In the genomic region with DNA sequence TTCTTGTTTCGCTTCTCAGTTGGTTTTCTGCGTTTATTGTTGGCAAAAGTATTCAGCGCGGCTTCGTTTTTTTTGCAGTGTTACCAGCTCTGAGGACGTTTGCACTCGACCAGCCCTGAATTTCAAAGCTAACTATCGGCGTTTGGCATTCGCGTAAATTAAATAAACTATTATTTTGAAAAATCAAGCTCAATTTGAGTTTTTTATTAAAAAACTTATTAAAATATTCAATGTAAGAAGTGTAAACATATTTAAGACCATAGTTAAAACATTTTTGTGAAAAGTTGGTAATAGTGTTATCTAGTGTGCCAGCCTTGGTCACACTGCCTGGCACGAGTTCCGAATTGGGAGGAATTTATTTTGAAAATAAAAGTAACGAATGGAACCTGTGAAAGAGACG, we compare ENCODE assay signal across 4 fruit fly cellular contexts.
TF ChIP-seq lines count a peak whose summit lies in the region.

TSS of gene SmD2 (minus strand) at position 98 of the 400 bp plus-strand sequence.
TSS of gene CG18048 (plus strand) at position 298 of the 400 bp plus-strand sequence.

- peak; percentile 22 for TF ChIP-seq CTCF in whole organism, embryonic (GFP tag; optimal IDR thresholded peaks at IDR 0.05; lab: Kevin White, UChicago)

TF ChIP-seq in whole organism, adult, 20 proteins besides CTCF, POLR2A, EP300 and RAD21:
- TF ChIP-seq cnc (optimal IDR thresholded peaks at IDR 0.05; lab: Kevin White, UChicago) (no peak), CG7101 (tag; optimal IDR thresholded peaks at IDR 0.05; lab: Kevin White, UChicago) (no peak), Crg-1 (GFP tag; optimal IDR thresholded peaks at IDR 0.05; lab: Kevin White, UChicago) (no peak), ovo (GFP tag; optimal IDR thresholded peaks at IDR 0.05; lab: Kevin White, UChicago) (no peak), Clk (GFP tag; optimal IDR thresholded peaks at IDR 0.05; lab: Kevin White, UChicago) (no peak), cic (GFP tag; optimal IDR thresholded peaks at IDR 0.05; lab: Kevin White, UChicago) (no peak), CG14711 (tag; optimal IDR thresholded peaks at IDR 0.05; lab: Kevin White, UChicago) (peak; percentile 14), CG33017 (tag; optimal IDR thresholded peaks at IDR 0.05; lab: Kevin White, UChicago) (no peak), pad (GFP tag; optimal IDR thresholded peaks at IDR 0.05; lab: Kevin White, UChicago) (no peak), kay (GFP tag; lab: Kevin White, UChicago; ENCODE audit: borderline replicate concordance) (no peak), Hr96 (GFP tag; optimal IDR thresholded peaks at IDR 0.05; lab: Kevin White, UChicago) (peak; percentile 6), toe (GFP tag; optimal IDR thresholded peaks at IDR 0.05; lab: Kevin White, UChicago) (no peak), CG1620 (GFP tag; optimal IDR thresholded peaks at IDR 0.05; lab: Kevin White, UChicago) (peak; percentile 23), CG5204 (GFP tag; optimal IDR thresholded peaks at IDR 0.05; lab: Kevin White, UChicago) (peak; percentile 18), Mnt (GFP tag; optimal IDR thresholded peaks at IDR 0.05; lab: Kevin White, UChicago) (peak; percentile 65), bab1 (GFP tag; optimal IDR thresholded peaks at IDR 0.05; lab: Kevin White, UChicago) (peak; percentile 24), tj (GFP tag; optimal IDR thresholded peaks at IDR 0.05; lab: Kevin White, UChicago) (peak; percentile 6), CG12768 (GFP tag; optimal IDR thresholded peaks at IDR 0.05; lab: Kevin White, UChicago) (peak; percentile 7), CG11617 (GFP tag; optimal IDR thresholded peaks at IDR 0.05; lab: Kevin White, UChicago) (no peak), CG7045 (GFP tag; optimal IDR thresholded peaks at IDR 0.05; lab: Kevin White, UChicago) (no peak)

TF ChIP-seq in whole organism, embryonic, 481 proteins besides CTCF, POLR2A, EP300 and RAD21 (continues in another document):
- no peak for TF ChIP-seq Taf1 (GFP tag; IDR thresholded peaks at IDR 0.05; lab: Robert Waterston, UW)
- TF ChIP-seq zf30C (GFP tag; optimal IDR thresholded peaks at IDR 0.05; lab: Kevin White, UChicago), result no peak
- peak in 1 of 2 experiments; percentile 7 for TF ChIP-seq dpn (GFP tag; optimal IDR thresholded peaks at IDR 0.05; lab: Kevin White, UChicago)
- TF ChIP-seq CG2712 (tag; optimal IDR thresholded peaks at IDR 0.05; lab: Kevin White, UChicago), result peak; percentile 54
- peak; percentile 50 for TF ChIP-seq Deaf1 (tag; optimal IDR thresholded peaks at IDR 0.05; lab: Kevin White, UChicago)
- no peak for TF ChIP-seq pros (GFP tag; optimal IDR thresholded peaks at IDR 0.05; lab: Kevin White, UChicago)
- peak; percentile 85 for TF ChIP-seq Dll (GFP tag; IDR thresholded peaks at IDR 0.05; lab: Robert Waterston, UW; ENCODE audit: partially characterized antibody)
- TF ChIP-seq Opbp (GFP tag; IDR thresholded peaks at IDR 0.05; lab: Robert Waterston, UW; ENCODE audit: partially characterized antibody), result peak; percentile 65; the same call in 1 of the 3 replicates
- no peak for TF ChIP-seq ato (GFP tag; IDR thresholded peaks at IDR 0.05; lab: Robert Waterston, UW; ENCODE audit: partially characterized antibody)
- TF ChIP-seq B-H1 (GFP tag; IDR thresholded peaks at IDR 0.05; lab: Robert Waterston, UW), result no peak
- peak; percentile 67 for TF ChIP-seq Ets97D (GFP tag; optimal IDR thresholded peaks at IDR 0.05; lab: Kevin White, UChicago)
- TF ChIP-seq stwl (tag; optimal IDR thresholded peaks at IDR 0.05; lab: Kevin White, UChicago), result peak; percentile 83
- TF ChIP-seq HmgZ (tag; optimal IDR thresholded peaks at IDR 0.05; lab: Kevin White, UChicago), result peak; percentile 52
- TF ChIP-seq en (GFP tag; optimal IDR thresholded peaks at IDR 0.05; lab: Kevin White, UChicago), result no peak
- TF ChIP-seq CG4854 (GFP tag; optimal IDR thresholded peaks at IDR 0.05; lab: Kevin White, UChicago), result peak; percentile 18
- no peak for TF ChIP-seq CG7963 (GFP tag; IDR thresholded peaks at IDR 0.05; lab: Robert Waterston, UW; ENCODE audit: partially characterized antibody)
- TF ChIP-seq Myb (GFP tag; optimal IDR thresholded peaks at IDR 0.05; lab: Kevin White, UChicago), result peak; percentile 61
- TF ChIP-seq Pdp1 (GFP tag; optimal IDR thresholded peaks at IDR 0.05; lab: Kevin White, UChicago), result peak in 1 of 2 experiments; percentile 47
- peak; percentile 78 for TF ChIP-seq CG14710 (tag; optimal IDR thresholded peaks at IDR 0.05; lab: Kevin White, UChicago)
- no peak for TF ChIP-seq Usf (GFP tag; optimal IDR thresholded peaks at IDR 0.05; lab: Kevin White, UChicago)
- no peak for TF ChIP-seq dati (GFP tag; IDR thresholded peaks at IDR 0.05; lab: Robert Waterston, UW)
- no peak for TF ChIP-seq CG17568 (GFP tag; optimal IDR thresholded peaks at IDR 0.05; lab: Kevin White, UChicago)

TF ChIP-seq in whole organism, prepupa, 60 proteins besides CTCF, POLR2A, EP300 and RAD21:
- TF ChIP-seq CG3032 (tag; optimal IDR thresholded peaks at IDR 0.05; lab: Kevin White, UChicago), result peak; percentile 12
- no peak for TF ChIP-seq CG6163 (GFP tag; IDR thresholded peaks at IDR 0.05; lab: Robert Waterston, UW)
- peak; percentile 3 for TF ChIP-seq esn (GFP tag; optimal IDR thresholded peaks at IDR 0.05; lab: Kevin White, UChicago)
- no peak for TF ChIP-seq CG10669 (GFP tag; optimal IDR thresholded peaks at IDR 0.05; lab: Kevin White, UChicago)
- TF ChIP-seq cyc (GFP tag; optimal IDR thresholded peaks at IDR 0.05; lab: Kevin White, UChicago), result peak; percentile 8
- no peak for TF ChIP-seq Sox102F (GFP tag; optimal IDR thresholded peaks at IDR 0.05; lab: Kevin White, UChicago)
- TF ChIP-seq CG31627 (GFP tag; optimal IDR thresholded peaks at IDR 0.05; lab: Kevin White, UChicago), result peak; percentile 3
- peak; percentile 49 for TF ChIP-seq Eip78C (GFP tag; lab: Kevin White, UChicago)
- TF ChIP-seq pdm3 (GFP tag; optimal IDR thresholded peaks at IDR 0.05; lab: Kevin White, UChicago), result no peak
- TF ChIP-seq Sox14 (GFP tag; optimal IDR thresholded peaks at IDR 0.05; lab: Kevin White, UChicago), result peak; percentile 48
- TF ChIP-seq Hr4 (GFP tag; optimal IDR thresholded peaks at IDR 0.05; lab: Kevin White, UChicago), result no peak
- TF ChIP-seq CG1621 (tag; optimal IDR thresholded peaks at IDR 0.05; lab: Kevin White, UChicago), result no peak
- no peak for TF ChIP-seq vri (GFP tag; optimal IDR thresholded peaks at IDR 0.05; lab: Kevin White, UChicago)
- no peak for TF ChIP-seq OdsH (GFP tag; optimal IDR thresholded peaks at IDR 0.05; lab: Kevin White, UChicago)
- TF ChIP-seq dsx (GFP tag; optimal IDR thresholded peaks at IDR 0.05; lab: Kevin White, UChicago; ENCODE audit: poor library complexity, severe bottlenecking), result peak; percentile 3
- TF ChIP-seq salr (GFP tag; optimal IDR thresholded peaks at IDR 0.05; lab: Kevin White, UChicago), result no peak

TF ChIP-seq in whole organism, wandering third instar larva, 38 proteins besides CTCF, POLR2A, EP300 and RAD21:
- no peak for TF ChIP-seq jim (GFP tag; optimal IDR thresholded peaks at IDR 0.05; lab: Kevin White, UChicago)
- TF ChIP-seq Sp1 (GFP tag; optimal IDR thresholded peaks at IDR 0.05; lab: Kevin White, UChicago), result peak; percentile 4
- TF ChIP-seq woc (GFP tag; optimal IDR thresholded peaks at IDR 0.05; lab: Kevin White, UChicago), result peak; percentile 11
- peak; percentile 7 for TF ChIP-seq HLH106 (tag; optimal IDR thresholded peaks at IDR 0.05; lab: Kevin White, UChicago)
- peak; percentile 20 for TF ChIP-seq h (GFP tag; optimal IDR thresholded peaks at IDR 0.05; lab: Kevin White, UChicago)
